Worm (Caenorhabditis elegans) whole organism, mixed stage, embryonic: ENCODE measurements around the gene idpc-7.

Experiments
- blmp-1 ChIP-seq: fragments of 150-350 bp; optimal IDR thresholded peaks from 2 replicates; lab custom pipeline; 2014; ENCODE audit warnings: missing biosample characterization, missing genetic modification characterization
- elt-3 ChIP-seq: fragments of 150-350 bp; optimal IDR thresholded peaks from 2 replicates; lab custom pipeline; 2014; ENCODE audit warnings: missing biosample characterization, missing genetic modification characterization
- ztf-11 ChIP-seq: fragments of 150-350 bp; optimal IDR thresholded peaks from 2 replicates; lab custom pipeline; 2014; ENCODE audit warnings: missing biosample characterization, missing genetic modification characterization

DNA sequence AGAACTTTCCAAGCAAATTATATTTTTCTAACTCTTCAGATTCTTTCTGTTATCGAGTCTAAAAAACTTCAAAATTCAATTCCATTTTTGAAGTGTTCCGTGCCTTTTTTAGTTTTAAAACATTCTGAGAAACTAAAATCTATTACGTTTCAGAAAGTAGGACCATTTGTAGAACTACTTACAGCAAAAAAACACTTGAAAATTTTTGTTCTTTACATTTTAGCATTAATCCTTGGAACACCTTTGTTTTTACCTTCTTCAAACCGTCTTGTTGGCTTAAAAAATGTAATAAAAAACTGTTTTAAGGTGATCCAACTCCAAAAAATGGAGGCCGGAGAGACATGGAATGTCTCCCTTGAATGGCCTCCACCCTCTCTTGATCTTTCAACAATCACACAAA, 10.6 kb downstream of the idpc-7 start, which contains the start of gene dop-2:
- no peak for TF ChIP-seq ztf-11 (tag; lab: Kevin White, UChicago)
- TF ChIP-seq blmp-1, result no peak
- no peak for TF ChIP-seq elt-3 (tag; lab: Kevin White, UChicago)
